Worm (Caenorhabditis elegans) whole organism, L4/young adult: ENCODE measurements around the gene gst-6.

Source experiments
- W03F9.2 ChIP-seq: fragments of 150-350 bp; optimal IDR thresholded peaks from 2 replicates; lab custom pipeline; 2014; ENCODE audit warnings: missing biosample characterization, missing genetic modification characterization
- him-1 ChIP-seq: sonication (generic microtip); optimal IDR thresholded peaks from 2 replicates; lab custom pipeline; 2016; ENCODE audit warnings: missing genotype, missing genetic modification reagents, missing genetic modification characterization, missing compliant biosample characterization

DNA sequence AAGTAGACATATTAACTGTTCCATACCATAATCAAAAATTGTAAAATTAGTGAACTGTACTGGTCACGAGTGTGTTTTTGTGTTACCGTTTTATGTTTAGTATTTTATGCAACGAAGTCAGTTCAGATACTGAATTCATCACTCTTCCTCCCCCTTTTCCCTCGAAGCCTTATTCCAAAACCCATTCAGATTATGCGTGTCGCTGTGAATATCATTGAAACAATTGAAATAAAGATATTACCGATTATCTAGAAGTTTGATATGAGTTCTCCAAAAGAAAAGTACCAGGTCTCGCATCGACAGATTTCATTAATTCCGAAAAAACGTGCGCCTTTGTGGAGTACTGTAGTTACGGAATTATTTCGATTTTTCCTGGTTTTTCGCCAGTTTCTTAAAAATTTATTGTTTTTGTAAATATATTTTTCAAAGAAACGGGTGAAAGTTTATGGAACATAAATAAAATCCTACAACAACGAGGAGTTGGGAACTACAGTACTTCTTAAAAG lies 20.7 kb upstream of the gst-6 start:
- TF ChIP-seq him-1 (tag; lab: Kevin White, UChicago) (no peak), W03F9.2 (tag; lab: Kevin White, UChicago) (no peak)
